Worm (Caenorhabditis elegans) whole organism, L1 larva: ENCODE measurements around the gene nhr-88.

Experiments
- C16A3.4 ChIP-seq: fragments of 150-350 bp; optimal IDR thresholded peaks from 2 replicates; lab custom pipeline; 2014; ENCODE audit warnings: missing biosample characterization, missing genetic modification characterization
- aha-1 ChIP-seq: fragments of 150-350 bp; optimal IDR thresholded peaks from 2 replicates; lab custom pipeline; 2014; ENCODE audit warnings: missing biosample characterization, missing genetic modification characterization
- ceh-82 ChIP-seq, 3 experiments: fragments of 150-350 bp in 1 of 3; sonication (generic microtip) in 2 of 3; optimal IDR thresholded peaks; 2 replicates each; lab custom pipeline; 2014 to 2017; ENCODE audit warnings: missing biosample characterization in 3 of 3, missing genetic modification characterization in 3 of 3
- dsc-1 ChIP-seq: sonication (generic microtip); optimal IDR thresholded peaks from 2 replicates; lab custom pipeline; 2016; ENCODE audit warnings: mild to moderate bottlenecking, missing genetic modification characterization, missing compliant biosample characterization
- efl-1 ChIP-seq, 4 experiments: fragments of 150-350 bp; optimal IDR thresholded peaks in 3 of 4; peaks in 1 of 4; 1 replicate in 1 of 4; 2 replicates in 3 of 4; lab custom pipeline; 2014; ENCODE audit warnings: missing biosample characterization in 2 of 4, missing genetic modification characterization in 2 of 4, missing genetic modification reagents in 2 of 4
- egl-13 ChIP-seq: sonication (generic microtip); optimal IDR thresholded peaks from 2 replicates; lab custom pipeline; 2016; ENCODE audit warnings: missing genotype, missing genetic modification reagents, missing genetic modification characterization, missing compliant biosample characterization
- egl-27 ChIP-seq, 2 experiments: fragments of 150-350 bp in 1 of 2; sonication (generic microtip); optimal IDR thresholded peaks; 3 replicates each; lab custom pipeline; 2017 to 2018; ENCODE audit warnings: missing biosample characterization in 2 of 2, missing genetic modification characterization in 2 of 2, missing genetic modification reagents in 2 of 2
- elt-2 ChIP-seq: sonication (generic microtip); optimal IDR thresholded peaks from 2 replicates; lab custom pipeline; 2016; ENCODE audit warnings: missing genetic modification characterization, mild to moderate bottlenecking, inconsistent platforms, missing compliant biosample characterization, missing genetic modification reagents
- elt-3 ChIP-seq, 6 experiments: fragments of 150-350 bp in 1 of 6; sonication (generic microtip); optimal IDR thresholded peaks; 2 replicates each; lab custom pipeline; 2017 to 2018; ENCODE audit warnings: missing biosample characterization in 6 of 6, missing genetic modification characterization in 6 of 6, inconsistent platforms in 1 of 6
- fkh-10 ChIP-seq: sonication (generic microtip); optimal IDR thresholded peaks from 2 replicates; lab custom pipeline; 2017; ENCODE audit warnings: missing biosample characterization, missing genetic modification reagents, missing genetic modification characterization
- fkh-8 ChIP-seq: sonication (generic microtip); optimal IDR thresholded peaks from 2 replicates; lab custom pipeline; 2016; ENCODE audit warnings: mild to moderate bottlenecking, missing genetic modification characterization, missing compliant biosample characterization
- fos-1 ChIP-seq: fragments of 150-350 bp; optimal IDR thresholded peaks from 2 replicates; lab custom pipeline; 2014; ENCODE audit warnings: missing biosample characterization, missing genetic modification characterization
- hlh-17 ChIP-seq: fragments of 200-800 bp; sonication (Bioruptor generic); optimal IDR thresholded peaks from 2 replicates; lab custom pipeline; 2018; ENCODE audit warnings: missing genetic modification characterization, mild to moderate bottlenecking, missing compliant biosample characterization, moderate library complexity, borderline replicate concordance
- hlh-4 ChIP-seq: sonication (generic microtip); optimal IDR thresholded peaks from 2 replicates; lab custom pipeline; 2016; ENCODE audit warnings: mild to moderate bottlenecking, missing genetic modification characterization, missing compliant biosample characterization
- isw-1 ChIP-seq: fragments of 200-800 bp; sonication (Bioruptor generic); IDR thresholded peaks from 2 replicates; pipeline ENCODE4 v1.3.6; 2022; ENCODE audit warnings: missing genetic modification characterization, missing compliant biosample characterization
- lin-14 ChIP-seq: fragments of 200-800 bp; sonication (Bioruptor generic); optimal IDR thresholded peaks from 2 replicates; lab custom pipeline; 2018; ENCODE audit warnings: mild to moderate bottlenecking, missing genetic modification characterization, moderate library complexity, missing compliant biosample characterization
- lsy-2 ChIP-seq, 2 experiments: fragments of 150-350 bp; optimal IDR thresholded peaks; 2 replicates each; lab custom pipeline; 2014; ENCODE audit warnings: missing biosample characterization in 2 of 2, missing genetic modification characterization in 2 of 2
- nhr-11 ChIP-seq: fragments of 150-350 bp; optimal IDR thresholded peaks from 2 replicates; lab custom pipeline; 2014; ENCODE audit warnings: missing biosample characterization, missing genetic modification characterization
- nhr-12 ChIP-seq: sonication (generic microtip); optimal IDR thresholded peaks from 2 replicates; lab custom pipeline; 2017; ENCODE audit warnings: missing biosample characterization, missing genetic modification characterization
- nhr-47 ChIP-seq: sonication (generic microtip); optimal IDR thresholded peaks from 2 replicates; lab custom pipeline; 2016; ENCODE audit warnings: mild to moderate bottlenecking, missing genetic modification characterization, moderate library complexity, missing compliant biosample characterization
- nhr-71 ChIP-seq: sonication (generic microtip); optimal IDR thresholded peaks from 2 replicates; lab custom pipeline; 2016; ENCODE audit warnings: mild to moderate bottlenecking, missing genetic modification characterization, moderate library complexity, missing compliant biosample characterization
- pqm-1 ChIP-seq: sonication (generic microtip); optimal IDR thresholded peaks from 3 replicates; lab custom pipeline; 2017; ENCODE audit warnings: missing biosample characterization, missing genetic modification characterization
- rnt-1 ChIP-seq: sonication (generic microtip); optimal IDR thresholded peaks from 2 replicates; lab custom pipeline; 2016; ENCODE audit warnings: mild to moderate bottlenecking, missing genetic modification characterization, moderate library complexity, missing compliant biosample characterization
- skn-1 ChIP-seq: fragments of 150-350 bp; optimal IDR thresholded peaks from 2 replicates; lab custom pipeline; 2014; ENCODE audit warnings: missing biosample characterization, missing genetic modification characterization
- snu-23 ChIP-seq: sonication (generic microtip); optimal IDR thresholded peaks from 2 replicates; lab custom pipeline; 2016; ENCODE audit warnings: missing genetic modification characterization, missing compliant biosample characterization
- swsn-7 ChIP-seq: sonication (generic microtip); optimal IDR thresholded peaks from 2 replicates; lab custom pipeline; 2016; ENCODE audit warnings: missing genetic modification characterization, missing compliant biosample characterization
- tbx-2 ChIP-seq: sonication (generic microtip); optimal IDR thresholded peaks from 2 replicates; lab custom pipeline; 2016; ENCODE audit warnings: missing genetic modification characterization, missing compliant biosample characterization
- unc-62 ChIP-seq: fragments of 150-350 bp; optimal IDR thresholded peaks from 2 replicates; lab custom pipeline; 2014; ENCODE audit warnings: missing biosample characterization, missing genetic modification reagents, missing genetic modification characterization
- unc-86 ChIP-seq: sonication (generic microtip); optimal IDR thresholded peaks from 2 replicates; lab custom pipeline; 2016; ENCODE audit warnings: missing genetic modification characterization, missing compliant biosample characterization
- unc-98 ChIP-seq: fragments of 200-800 bp; sonication (Bioruptor generic); IDR thresholded peaks from 2 replicates; pipeline ENCODE4 v1.3.6; 2022; ENCODE audit warnings: missing genetic modification characterization, missing compliant biosample characterization
- xbp-1 ChIP-seq: sonication (generic microtip); optimal IDR thresholded peaks from 2 replicates; lab custom pipeline; 2016; ENCODE audit warnings: missing genetic modification characterization, missing compliant biosample characterization
- zip-4 ChIP-seq: fragments of 200-800 bp; sonication (Bioruptor generic); optimal IDR thresholded peaks from 2 replicates; lab custom pipeline; 2018; ENCODE audit warnings: mild to moderate bottlenecking, missing genetic modification characterization, moderate library complexity, missing compliant biosample characterization
- ztf-11 ChIP-seq, 2 experiments: sonication (generic microtip); optimal IDR thresholded peaks; 2 replicates each; lab custom pipeline; 2016 to 2017; ENCODE audit warnings: missing genetic modification characterization in 2 of 2, missing biosample characterization in 1 of 2, missing compliant biosample characterization in 1 of 2

nhr-88 gene

ce11 chrII:2976597-2976996, at the start of gene nhr-88:
TSS of gene nhr-88 (plus strand) at chrII:2976639.
- TF ChIP-seq lin-14 (GFP tag; lab: Kevin White, UChicago) (peak; percentile 79), ceh-82 (tag; optimal IDR thresholded peaks at IDR 0.05; lab: Kevin White, UChicago) (peak in 1 of 3 experiments; percentile 48), isw-1 (GFP tag; lab: Robert Waterston, UW) (peak; percentile 23; the same call in 1 of the 2 replicates), nhr-71 (tag; lab: Kevin White, UChicago) (peak; percentile 41), fkh-8 (tag; lab: Kevin White, UChicago) (peak; percentile 60), nhr-47 (tag; lab: Kevin White, UChicago) (peak; percentile 36), unc-86 (tag; lab: Kevin White, UChicago) (peak; percentile 32), C16A3.4 (tag; lab: Kevin White, UChicago) (no peak), snu-23 (peak; percentile 23), efl-1 (optimal IDR thresholded peaks at IDR 0.05; lab: Kevin White, UChicago) (peak in 1 of 2 experiments; percentile 10), efl-1 (GFP tag; optimal IDR thresholded peaks at IDR 0.05 in 1 of 2; lab: Kevin White, UChicago) (peak in 1 of 2 experiments; percentile 54), fos-1 (tag; lab: Kevin White, UChicago) (no peak), elt-2 (no peak), lsy-2 (tag; optimal IDR thresholded peaks at IDR 0.05; lab: Kevin White, UChicago) (peak in 1 of 2 experiments; percentile 42), swsn-7 (tag; lab: Kevin White, UChicago) (peak; percentile 9), tbx-2 (tag; lab: Kevin White, UChicago) (peak; percentile 20), hlh-17 (GFP tag; lab: Kevin White, UChicago) (no peak), unc-62 (GFP tag; lab: Kevin White, UChicago) (no peak), egl-13 (peak; percentile 38), xbp-1 (peak; percentile 12)

ce11 chrII:2927533-2927932, 48.9 kb upstream of the nhr-88 start, which contains the start of the genes ZK355.3 and ZK355.8:
TSS of gene ZK355.3 (minus strand) at chrII:2927633.
TSS of gene ZK355.8 (plus strand) at chrII:2927804.
- TF ChIP-seq efl-1 (optimal IDR thresholded peaks at IDR 0.05; lab: Kevin White, UChicago) (no peak), efl-1 (GFP tag; optimal IDR thresholded peaks at IDR 0.05 in 1 of 2; lab: Kevin White, UChicago) (no peak), elt-3 (tag; optimal IDR thresholded peaks at IDR 0.05; lab: Kevin White, UChicago) (no peak), rnt-1 (no peak), lin-14 (GFP tag; lab: Kevin White, UChicago) (no peak), hlh-4 (tag; lab: Kevin White, UChicago) (no peak), lsy-2 (tag; optimal IDR thresholded peaks at IDR 0.05; lab: Kevin White, UChicago) (no peak)

ce11 chrII:2929846-2930245, 46.6 kb upstream of the nhr-88 start:
- no peak for TF ChIP-seq unc-86 (tag; lab: Kevin White, UChicago)
- TF ChIP-seq efl-1 (optimal IDR thresholded peaks at IDR 0.05; lab: Kevin White, UChicago), result no peak
- TF ChIP-seq efl-1 (GFP tag; optimal IDR thresholded peaks at IDR 0.05 in 1 of 2; lab: Kevin White, UChicago), result peak in 1 of 2 experiments; percentile 25
- TF ChIP-seq, all 84 proteins: peak for 1

ce11 chrII:2930499-2930898, 45.9 kb upstream of the nhr-88 start, which contains the start of the genes irld-64 and irld-63:
TSS of gene irld-64 (minus strand) at chrII:2930599.
TSS of gene irld-63 (plus strand) at chrII:2930728.
- TF ChIP-seq zip-4 (no peak), skn-1 (no peak), unc-86 (tag; lab: Kevin White, UChicago) (no peak), dsc-1 (no peak), nhr-12 (tag; lab: Kevin White, UChicago) (no peak), unc-98 (GFP tag; lab: Robert Waterston, UW) (no peak), egl-27 (tag; optimal IDR thresholded peaks at IDR 0.05; lab: Kevin White, UChicago) (no peak), pqm-1 (tag; lab: Kevin White, UChicago) (no peak), nhr-11 (tag; lab: Kevin White, UChicago) (no peak), fkh-8 (tag; lab: Kevin White, UChicago) (no peak), aha-1 (tag; lab: Kevin White, UChicago) (no peak), ztf-11 (tag; optimal IDR thresholded peaks at IDR 0.05; lab: Kevin White, UChicago) (no peak), fkh-10 (GFP tag; lab: Kevin White, UChicago) (no peak)
